Fruit fly (Drosophila melanogaster) whole organism, embryonic: Measurements from ENCODE around the gene Ugt305A1.

ENCODE experiments used
- ATbp ChIP-seq: fragments of 200-800 bp; sonication (Bioruptor generic); optimal IDR thresholded peaks from 2 replicates; lab custom pipeline; 2017; ENCODE audit warnings: missing biosample characterization, mild to moderate bottlenecking, missing genetic modification characterization, missing genetic modification reagents
- CG10431 ChIP-seq: fragments of 200-800 bp; sonication (Bioruptor generic); optimal IDR thresholded peaks from 3 replicates; lab custom pipeline; 2018; ENCODE audit warnings: missing biosample characterization, mild to moderate bottlenecking, missing genetic modification characterization
- CG12769 ChIP-seq: fragments of 200-800 bp; sonication (Bioruptor generic); optimal IDR thresholded peaks from 2 replicates; lab custom pipeline; 2019; ENCODE audit warnings: missing biosample characterization, mild to moderate bottlenecking, missing genetic modification characterization, moderate library complexity
- CG13296 ChIP-seq: fragments of 200-800 bp; sonication (Bioruptor generic); optimal IDR thresholded peaks from 3 replicates; lab custom pipeline; 2018; ENCODE audit warnings: missing biosample characterization, mild to moderate bottlenecking, missing genetic modification characterization
- CG14667 ChIP-seq: fragments of 200-800 bp; sonication (Bioruptor generic); IDR thresholded peaks from 2 replicates; pipeline ENCODE4 v1.3.6; 2022; ENCODE audit warnings: missing biosample characterization, missing genetic modification characterization
- CG17359 ChIP-seq: fragments of 200-800 bp; sonication (Bioruptor generic); optimal IDR thresholded peaks from 3 replicates; lab custom pipeline; 2018; ENCODE audit warnings: missing biosample characterization, mild to moderate bottlenecking, missing genetic modification characterization, moderate library complexity
- CG18619 ChIP-seq: fragments of 200-800 bp; sonication (Bioruptor generic); optimal IDR thresholded peaks from 3 replicates; lab custom pipeline; 2017; ENCODE audit warnings: missing biosample characterization, mild to moderate bottlenecking, missing genetic modification characterization
- CG2199 ChIP-seq: fragments of 200-800 bp; sonication (Bioruptor generic); IDR thresholded peaks from 3 replicates; pipeline ENCODE4 v1.3.6; 2022; ENCODE audit warnings: missing biosample characterization, missing genetic modification characterization
- CG32767 ChIP-seq: fragments of 200-800 bp; sonication (Bioruptor generic); IDR thresholded peaks from 2 replicates; pipeline ENCODE4 v1.3.6; 2022; ENCODE audit warnings: missing biosample characterization, missing genetic modification characterization
- CG4617 ChIP-seq: fragments of 200-800 bp; sonication (Bioruptor generic); optimal IDR thresholded peaks from 3 replicates; lab custom pipeline; 2016; ENCODE audit warnings: missing biosample characterization, missing genetic modification characterization, borderline replicate concordance
- CG4707 ChIP-seq: fragments of 200-800 bp; sonication (Bioruptor generic); optimal IDR thresholded peaks from 2 replicates; lab custom pipeline; 2018; ENCODE audit warnings: missing biosample characterization, mild to moderate bottlenecking, missing genetic modification characterization, moderate library complexity
- CG4854 ChIP-seq: fragments of 200-800 bp; sonication (Bioruptor generic); optimal IDR thresholded peaks from 2 replicates; lab custom pipeline; 2016; ENCODE audit warnings: missing biosample characterization, missing genetic modification characterization, inconsistent platforms
- CG7745 ChIP-seq: fragments of 200-800 bp; sonication (Bioruptor generic); optimal IDR thresholded peaks from 2 replicates; lab custom pipeline; 2018; ENCODE audit warnings: missing biosample characterization, mild to moderate bottlenecking, missing genetic modification characterization, moderate library complexity
- CG8290 ChIP-seq, 3 experiments: fragments of 200-800 bp; sonication (Bioruptor generic); optimal IDR thresholded peaks; 2 replicates each; lab custom pipeline; 2016 to 2019; ENCODE audit warnings: missing biosample characterization in 3 of 3, missing genetic modification characterization in 3 of 3, mild to moderate bottlenecking in 2 of 3, moderate library complexity in 1 of 3
- CG8388 ChIP-seq: fragments of 200-800 bp; sonication (Bioruptor generic); optimal IDR thresholded peaks from 2 replicates; lab custom pipeline; 2019; ENCODE audit warnings: missing biosample characterization, mild to moderate bottlenecking, missing genetic modification characterization, moderate library complexity
- Chrac-16 ChIP-seq: fragments of 200-800 bp; sonication (Bioruptor generic); optimal IDR thresholded peaks from 3 replicates; lab custom pipeline; 2016; ENCODE audit warnings: missing biosample characterization, missing genetic modification characterization
- Dfd ChIP-seq, 2 experiments: fragments of >200 bp; optimal IDR thresholded peaks; 2 replicates each; lab custom pipeline; 2017; ENCODE audit warnings: missing biosample characterization in 2 of 2, missing genetic modification characterization in 2 of 2
- Ets65A ChIP-seq: fragments of 200-800 bp; sonication (Bioruptor generic); peaks from one replicate; lab custom pipeline; 2016; ENCODE audit warnings: missing biosample characterization, missing genetic modification characterization
- Gsc ChIP-seq: fragments of 200-800 bp; sonication (Bioruptor generic); IDR thresholded peaks from 2 replicates; pipeline ENCODE4 v1.3.6; 2022; ENCODE audit warnings: missing biosample characterization, missing genetic modification characterization
- H15 ChIP-seq: fragments of 200-800 bp; sonication (Bioruptor generic); IDR thresholded peaks from 3 replicates; pipeline ENCODE4 v1.3.6; 2022; ENCODE audit warnings: missing biosample characterization, missing genetic modification characterization
- HLH54F ChIP-seq: fragments of 200-800 bp; sonication (Bioruptor generic); optimal IDR thresholded peaks from 3 replicates; lab custom pipeline; 2016; ENCODE audit warnings: missing biosample characterization, missing genetic modification characterization
- Jarid2 ChIP-seq: fragments of 200-800 bp; sonication (Bioruptor generic); optimal IDR thresholded peaks from 3 replicates; lab custom pipeline; 2017; ENCODE audit warnings: mild to moderate bottlenecking, missing biosample characterization, missing genetic modification reagents, missing genetic modification characterization
- Mrtf ChIP-seq: fragments of 200-800 bp; sonication (Bioruptor generic); IDR thresholded peaks from 3 replicates; pipeline ENCODE4 v1.3.6; 2022; ENCODE audit warnings: missing biosample characterization, missing genetic modification characterization
- TFAM ChIP-seq: fragments of 200-800 bp; sonication (Bioruptor generic); optimal IDR thresholded peaks from 2 replicates; lab custom pipeline; 2017; ENCODE audit warnings: missing biosample characterization, missing genetic modification characterization, inconsistent platforms
- Tbp ChIP-seq: fragments of >200 bp; optimal IDR thresholded peaks from 2 replicates; lab custom pipeline; 2018; ENCODE audit warnings: missing biosample characterization, missing genetic modification characterization
- Xrp1 ChIP-seq: fragments of 200-800 bp; sonication (Bioruptor generic); IDR thresholded peaks from 2 replicates; pipeline ENCODE4 v1.3.6; 2022; ENCODE audit warnings: missing biosample characterization, missing genetic modification characterization
- ab ChIP-seq: fragments of 200-800 bp; sonication (Bioruptor generic); optimal IDR thresholded peaks from 2 replicates; lab custom pipeline; 2016; ENCODE audit warnings: missing biosample characterization, missing genetic modification characterization
- cas ChIP-seq: fragments of 200-800 bp; sonication (Bioruptor generic); IDR thresholded peaks from 2 replicates; pipeline ENCODE4 v1.3.6; 2022; ENCODE audit warnings: missing biosample characterization, missing genetic modification characterization
- crp ChIP-seq, 2 experiments: fragments of 200-800 bp; sonication (Bioruptor generic); optimal IDR thresholded peaks; 2 replicates in 1 of 2; 3 replicates in 1 of 2; lab custom pipeline; 2017; ENCODE audit warnings: missing biosample characterization in 2 of 2, missing genetic modification characterization in 2 of 2, mild to moderate bottlenecking in 1 of 2, moderate library complexity in 1 of 2
- dmrt11E ChIP-seq: fragments of 200-800 bp; sonication (Bioruptor generic); optimal IDR thresholded peaks from 3 replicates; lab custom pipeline; 2018; ENCODE audit warnings: missing biosample characterization, mild to moderate bottlenecking, missing genetic modification characterization, moderate library complexity
- esg ChIP-seq: fragments of 200-800 bp; sonication (Bioruptor generic); conservative IDR thresholded peaks from 2 replicates; pipeline ENCODE4 v1.3.6; 2022; ENCODE audit warnings: missing biosample characterization, missing genetic modification characterization
- h ChIP-seq: fragments of >200 bp; optimal IDR thresholded peaks from 2 replicates; lab custom pipeline; 2017
- jing ChIP-seq: fragments of 200-800 bp; sonication (Bioruptor generic); optimal IDR thresholded peaks from 2 replicates; lab custom pipeline; 2018; ENCODE audit warnings: missing biosample characterization, mild to moderate bottlenecking, missing genetic modification characterization
- luna ChIP-seq: fragments of 200-800 bp; sonication (Bioruptor generic); optimal IDR thresholded peaks from 2 replicates; lab custom pipeline; 2016; ENCODE audit warnings: missing biosample characterization, missing genetic modification characterization
- pho ChIP-seq: fragments of 200-800 bp; sonication (Bioruptor generic); optimal IDR thresholded peaks from 2 replicates; lab custom pipeline; 2016; ENCODE audit warnings: missing biosample characterization, missing genetic modification characterization
- pzg ChIP-seq: fragments of 200-800 bp; sonication (Bioruptor generic); optimal IDR thresholded peaks from 3 replicates; lab custom pipeline; 2018; ENCODE audit warnings: missing biosample characterization, mild to moderate bottlenecking, missing genetic modification characterization, moderate library complexity
- sc ChIP-seq, 3 experiments: fragments of >200 bp in 2 of 3; fragments of 200-800 bp in 1 of 3; sonication (Bioruptor generic) in 1 of 3; optimal IDR thresholded peaks; 2 replicates in 2 of 3; 3 replicates in 1 of 3; lab custom pipeline; 2017; ENCODE audit warnings: mild to moderate bottlenecking in 1 of 3, missing biosample characterization in 1 of 3, missing genetic modification characterization in 1 of 3, missing genetic modification reagents in 1 of 3
- vnd ChIP-seq: fragments of 200-800 bp; sonication (Bioruptor generic); IDR thresholded peaks from 3 replicates; pipeline ENCODE4 v1.3.6; 2022; ENCODE audit warnings: missing biosample characterization, missing genetic modification characterization; ENCODE audit not compliant: partially characterized antibody

The Ugt305A1 gene

dm6 chr3L:4102496-4103257, 43.1 kb downstream of the Ugt305A1 start, which contains the start of gene CG14995 (continued):
- no peak for TF ChIP-seq H15 (GFP tag; lab: Robert Waterston, UW)
- TF ChIP-seq Xrp1 (GFP tag; lab: Robert Waterston, UW) = no peak
- no peak for TF ChIP-seq Gsc
- TF ChIP-seq CG10431 (GFP tag; lab: Kevin White, UChicago) = no peak
- TF ChIP-seq sc (optimal IDR thresholded peaks at IDR 0.05; lab: Kevin White, UChicago) = no peak
- TF ChIP-seq sc (GFP tag; optimal IDR thresholded peaks at IDR 0.05; lab: Kevin White, UChicago) = no peak
- no peak for TF ChIP-seq jing (GFP tag; lab: Kevin White, UChicago)
- peak; percentile 41 for TF ChIP-seq CG4617 (GFP tag; lab: Kevin White, UChicago)
- no peak for TF ChIP-seq CG18619
- peak; percentile 18; the same call in 1 of the 2 replicates for TF ChIP-seq CG32767 (GFP tag; lab: Robert Waterston, UW)
- TF ChIP-seq pho (GFP tag; lab: Kevin White, UChicago) = no peak
- TF ChIP-seq Ets65A (GFP tag; lab: Kevin White, UChicago) = no peak
- TF ChIP-seq CG12769 (tag; lab: Kevin White, UChicago) = peak; percentile 44
- peak; percentile 63; the same call in 2 of the 3 replicates for TF ChIP-seq vnd (GFP tag; lab: Robert Waterston, UW)
- no peak for TF ChIP-seq crp (GFP tag; optimal IDR thresholded peaks at IDR 0.05; lab: Kevin White, UChicago)
- TF ChIP-seq TFAM (GFP tag; lab: Kevin White, UChicago) = no peak
- TF ChIP-seq CG8290 (GFP tag; optimal IDR thresholded peaks at IDR 0.05; lab: Kevin White, UChicago) = no peak
- peak in 1 of 2 experiments; percentile 55 for TF ChIP-seq CG8290 (tag; optimal IDR thresholded peaks at IDR 0.05; lab: Kevin White, UChicago)
- peak; percentile 77 for TF ChIP-seq Jarid2
- TF ChIP-seq Chrac-16 = no peak
- TF ChIP-seq Dfd (GFP tag; optimal IDR thresholded peaks at IDR 0.05; lab: Kevin White, UChicago) = no peak
- TF ChIP-seq CG4854 (GFP tag; lab: Kevin White, UChicago) = no peak
- no peak for TF ChIP-seq CG2199 (GFP tag; lab: Robert Waterston, UW)
- no peak for TF ChIP-seq HLH54F
- no peak for TF ChIP-seq luna
- no peak for TF ChIP-seq ATbp (GFP tag; lab: Kevin White, UChicago)
- no peak for TF ChIP-seq Mrtf
- TF ChIP-seq ab (GFP tag; lab: Kevin White, UChicago) = no peak
- peak; percentile 63 for TF ChIP-seq CG13296 (GFP tag; lab: Kevin White, UChicago)
- TF ChIP-seq CG14667 (GFP tag; lab: Robert Waterston, UW) = no peak
- TF ChIP-seq h (lab: Kevin White, UChicago) = no peak
- TF ChIP-seq CG17359 (tag; lab: Kevin White, UChicago) = no peak
- TF ChIP-seq cas (GFP tag; lab: Robert Waterston, UW) = no peak
- no peak for TF ChIP-seq Tbp (GFP tag; lab: Kevin White, UChicago)
- TF ChIP-seq CG7745 (tag; lab: Kevin White, UChicago) = no peak
- TF ChIP-seq dmrt11E = no peak
- no peak for TF ChIP-seq CG8388 (GFP tag; lab: Kevin White, UChicago)
- no peak for TF ChIP-seq CG4707 (GFP tag; lab: Kevin White, UChicago)
- no peak for TF ChIP-seq esg (GFP tag; lab: Robert Waterston, UW)
- TF ChIP-seq pzg (GFP tag; lab: Kevin White, UChicago) = peak; percentile 61
